Worm (Caenorhabditis elegans) whole organism, midembryonic: Measurements from ENCODE around the gene gst-35.
"Not testable (repeated sequence)": the region's sequence is repeated elsewhere in the genome, so short reads cannot be mapped to it uniquely, and the experiment has no call there.

Source experiments
- T22C8.4 ChIP-seq: fragments of 200-800 bp; sonication (Bioruptor generic); IDR thresholded peaks from 2 replicates; pipeline ENCODE4 v1.3.6; 2022; ENCODE audit warnings: missing genetic modification characterization, missing compliant biosample characterization
- cog-1 ChIP-seq: sonication (generic microtip); optimal IDR thresholded peaks from 2 replicates; lab custom pipeline; 2016; ENCODE audit warnings: missing genetic modification characterization, missing compliant biosample characterization
- flt-1 ChIP-seq: fragments of 200-800 bp; sonication (Bioruptor generic); IDR thresholded peaks from 2 replicates; pipeline ENCODE4 v1.3.6; 2022; ENCODE audit warnings: missing genetic modification characterization, missing compliant biosample characterization
- klf-2 ChIP-seq: fragments of 200-800 bp; sonication (Bioruptor generic); conservative IDR thresholded peaks from 2 replicates; pipeline ENCODE4 v1.3.6; 2022; ENCODE audit warnings: missing genetic modification reagents, missing genetic modification characterization, missing compliant biosample characterization
- med-1 ChIP-seq: sonication (generic microtip); optimal IDR thresholded peaks from 2 replicates; lab custom pipeline; 2017; ENCODE audit warnings: missing genetic modification characterization, mild to moderate bottlenecking, missing compliant biosample characterization, antibody characterized with exemption, missing genetic modification reagents; ENCODE audit not compliant: insufficient read depth
- ref-1 ChIP-seq: fragments of 200-800 bp; sonication (Bioruptor generic); conservative IDR thresholded peaks from 2 replicates; pipeline ENCODE4 v1.3.6; 2022; ENCODE audit warnings: missing genetic modification reagents, missing genetic modification characterization, missing compliant biosample characterization
- tab-1 ChIP-seq: fragments of 200-800 bp; sonication (Bioruptor generic); IDR thresholded peaks from 2 replicates; pipeline ENCODE4 v1.3.6; 2022; ENCODE audit warnings: missing genetic modification characterization, missing compliant biosample characterization
- ztf-23 ChIP-seq: fragments of 200-800 bp; sonication (Bioruptor generic); IDR thresholded peaks from 2 replicates; pipeline ENCODE4 v1.3.6; 2022; ENCODE audit warnings: missing genetic modification reagents, missing genetic modification characterization, missing compliant biosample characterization
- ztf-29 ChIP-seq: fragments of 200-800 bp; sonication (Bioruptor generic); IDR thresholded peaks from 2 replicates; pipeline ENCODE4 v1.3.6; 2022; ENCODE audit warnings: missing genetic modification reagents, missing genetic modification characterization, missing compliant biosample characterization

The gst-35 gene

ce11 chrII:15178494-15178893 is 6.7 kb downstream of the gst-35 start, which contains the start of gene gst-32:
Gene gst-32, minus strand, starts transcription at chrII:15178594.
- TF ChIP-seq ztf-29 (no peak), T22C8.4 (GFP tag; lab: Robert Waterston, UW) (no peak), ztf-23 (no peak), ref-1 (no peak)

ce11 chrII:15175643-15176042 is 9.5 kb downstream of the gst-35 start, which contains the start of gene Y53F4B.36:
Gene Y53F4B.36, plus strand, starts transcription at chrII:15175943.
- TF ChIP-seq ztf-29 (no peak), tab-1 (no peak), med-1 (GFP tag; lab: Kevin White, UChicago) (no peak), cog-1 (no peak), ztf-23 (no peak), klf-2 (no peak), ref-1 (no peak), flt-1 (GFP tag; lab: Robert Waterston, UW) (no peak), T22C8.4 (GFP tag; lab: Robert Waterston, UW) (no peak)

- no peak for TF ChIP-seq flt-1 (GFP tag; lab: Robert Waterston, UW)
- no peak for TF ChIP-seq ref-1
- TF ChIP-seq T22C8.4 (GFP tag; lab: Robert Waterston, UW): no peak
- TF ChIP-seq ztf-29: no peak
- TF ChIP-seq tab-1: no peak
- TF ChIP-seq cog-1: no peak
- no peak for TF ChIP-seq klf-2
- TF ChIP-seq ztf-23: no peak
- no peak for TF ChIP-seq med-1 (GFP tag; lab: Kevin White, UChicago)
Measured at ce11 chrII:15174915-15175548, 10.2 kb downstream of the gst-35 start, which contains the start of gene gst-31. Gene gst-31, minus strand, starts transcription at chrII:15174965.

ce11 chrII:15173174-15173573 is 12.0 kb downstream of the gst-35 start:
- TF ChIP-seq ref-1: no peak
- no peak for TF ChIP-seq klf-2
- TF ChIP-seq med-1 (GFP tag; lab: Kevin White, UChicago): no peak
- no peak for TF ChIP-seq flt-1 (GFP tag; lab: Robert Waterston, UW)

ce11 chrII:15171816-15172215 is 13.4 kb downstream of the gst-35 start, which contains the start of gene gst-39:
Gene gst-39, minus strand, starts transcription at chrII:15171916.
- TF ChIP-seq klf-2; ztf-29; flt-1 (GFP tag; lab: Robert Waterston, UW): not testable (repeated sequence)

ce11 chrII:15169811-15170282 is 15.3 kb downstream of the gst-35 start, which contains the start of gene gst-29:
Gene gst-29, minus strand, starts transcription at chrII:15169861.
- no peak for TF ChIP-seq ref-1
- no peak for TF ChIP-seq ztf-29
- no peak for TF ChIP-seq tab-1
- TF ChIP-seq klf-2: no peak

ce11 chrII:15167340-15167739 is 17.8 kb downstream of the gst-35 start, which contains the start of gene gst-28:
Gene gst-28, minus strand, starts transcription at chrII:15167577.
- TF ChIP-seq cog-1 (no peak), ztf-23 (no peak), ref-1 (no peak), klf-2 (no peak), T22C8.4 (GFP tag; lab: Robert Waterston, UW) (no peak), ztf-29 (no peak), med-1 (GFP tag; lab: Kevin White, UChicago) (no peak), tab-1 (no peak), flt-1 (GFP tag; lab: Robert Waterston, UW) (no peak)

ce11 chrII:15165681-15166235 is 19.4 kb downstream of the gst-35 start, which contains the start of gene gst-27:
Gene gst-27, minus strand, starts transcription at chrII:15165731.
- TF ChIP-seq med-1 (GFP tag; lab: Kevin White, UChicago) (peak; percentile 41), ref-1 (peak; percentile 76), cog-1 (peak; percentile 76), flt-1 (GFP tag; lab: Robert Waterston, UW) (peak; percentile 94), ztf-23 (peak; percentile 89), ztf-29 (peak; percentile 88), tab-1 (peak; percentile 93), klf-2 (peak; percentile 79), T22C8.4 (GFP tag; lab: Robert Waterston, UW) (peak; percentile 57)

- TF ChIP-seq flt-1 (GFP tag; lab: Robert Waterston, UW) (no peak), ref-1 (no peak), cog-1 (no peak), T22C8.4 (GFP tag; lab: Robert Waterston, UW) (no peak), ztf-23 (no peak), tab-1 (no peak), klf-2 (no peak), ztf-29 (no peak), med-1 (GFP tag; lab: Kevin White, UChicago) (no peak)
Measured at ce11 chrII:15164453-15164852, 20.7 kb downstream of the gst-35 start, which contains the start of gene gst-26. Gene gst-26, minus strand, starts transcription at chrII:15164553.

- TF ChIP-seq med-1 (GFP tag; lab: Kevin White, UChicago) (no peak), T22C8.4 (GFP tag; lab: Robert Waterston, UW) (no peak), ztf-29 (no peak)
Measured at ce11 chrII:15158364-15158763, 26.8 kb downstream of the gst-35 start.

ce11 chrII:15157880-15158279 is 27.3 kb downstream of the gst-35 start, which contains the start of gene ptr-20:
Gene ptr-20, plus strand, starts transcription at chrII:15158180.
- TF ChIP-seq T22C8.4 (GFP tag; lab: Robert Waterston, UW) (no peak), cog-1 (no peak), tab-1 (no peak), klf-2 (no peak), ztf-29 (no peak), ref-1 (no peak), med-1 (GFP tag; lab: Kevin White, UChicago) (no peak), flt-1 (GFP tag; lab: Robert Waterston, UW) (no peak), ztf-23 (no peak)
